Worm (Caenorhabditis elegans) whole organism, late embryonic: Measurements from ENCODE around the gene K08E7.6.

Experiments
- C38D4.7 ChIP-seq: fragments of 200-800 bp; sonication (Bioruptor generic); optimal IDR thresholded peaks from 2 replicates; lab custom pipeline; 2018; ENCODE audit warnings: mild to moderate bottlenecking, missing genetic modification characterization, moderate library complexity, missing compliant biosample characterization
- ama-1 ChIP-seq: fragments of 150-350 bp; optimal IDR thresholded peaks from 2 replicates; lab custom pipeline; 2014
- ceh-31 ChIP-seq: sonication (generic microtip); optimal IDR thresholded peaks from 2 replicates; lab custom pipeline; 2016; ENCODE audit warnings: missing genetic modification characterization, missing compliant biosample characterization
- ets-4 ChIP-seq: sonication (generic microtip); optimal IDR thresholded peaks from 2 replicates; lab custom pipeline; 2016; ENCODE audit warnings: missing genetic modification characterization, missing compliant biosample characterization
- nhr-11 ChIP-seq: fragments of 150-350 bp; optimal IDR thresholded peaks from 2 replicates; lab custom pipeline; 2014; ENCODE audit warnings: missing biosample characterization, missing genetic modification characterization
- pqm-1 ChIP-seq: sonication (generic microtip); optimal IDR thresholded peaks from 2 replicates; lab custom pipeline; 2016; ENCODE audit warnings: missing genetic modification characterization, missing compliant biosample characterization
- pros-1 ChIP-seq: fragments of 150-350 bp; optimal IDR thresholded peaks from 2 replicates; lab custom pipeline; 2014; ENCODE audit warnings: missing biosample characterization, missing genetic modification reagents, missing genetic modification characterization
- sox-2 ChIP-seq: fragments of 200-800 bp; sonication (Bioruptor generic); IDR thresholded peaks from 2 replicates; pipeline ENCODE4 v1.3.6; 2022; ENCODE audit warnings: missing genetic modification reagents, missing genetic modification characterization, missing compliant biosample characterization
- tbx-2 ChIP-seq: sonication (generic microtip); optimal IDR thresholded peaks from 2 replicates; lab custom pipeline; 2016; ENCODE audit warnings: missing genetic modification characterization, missing compliant biosample characterization
- unc-3 ChIP-seq, 2 experiments: fragments of 200-800 bp in 1 of 2; sonication (Bioruptor generic) in 1 of 2; sonication (generic microtip) in 1 of 2; conservative IDR thresholded peaks in 1 of 2; optimal IDR thresholded peaks in 1 of 2; 2 replicates each; pipeline versions ENCODE4 v1.3.6 to Lab custom; 2016 to 2022; ENCODE audit warnings: missing compliant biosample characterization in 2 of 2, missing genetic modification characterization in 2 of 2, missing genetic modification reagents in 1 of 2
- unc-86 ChIP-seq: sonication (generic microtip); optimal IDR thresholded peaks from 2 replicates; lab custom pipeline; 2016; ENCODE audit warnings: missing genetic modification characterization, missing compliant biosample characterization

DNA sequence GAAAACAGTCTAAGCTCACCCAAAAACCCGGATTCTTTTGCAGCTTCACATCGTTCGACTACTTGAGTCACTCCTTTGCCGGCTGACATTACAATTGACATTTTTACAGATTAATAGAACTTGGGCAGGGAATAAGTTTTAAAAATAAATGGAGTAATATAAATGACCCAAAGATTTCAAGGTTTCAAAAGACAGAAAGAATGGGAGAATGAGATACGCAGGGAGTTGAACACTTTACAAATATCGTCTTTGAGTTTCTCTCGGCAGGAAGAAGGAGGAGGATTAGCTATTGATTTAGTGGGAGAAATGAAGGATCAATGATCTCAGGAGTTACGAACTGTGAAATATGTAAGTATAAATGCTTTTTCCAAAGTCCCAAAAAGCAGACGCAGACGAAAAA, 5.0 kb upstream of the K08E7.6 start, which contains the start of gene K08E7.8:
- TF ChIP-seq tbx-2 (tag; lab: Kevin White, UChicago) = no peak
- no peak for TF ChIP-seq nhr-11 (tag; lab: Kevin White, UChicago)
- no peak for TF ChIP-seq pros-1
- TF ChIP-seq unc-3 (GFP tag; conservative IDR thresholded peaks at IDR 0.05; lab: Robert Waterston, UW) = no peak
- no peak for TF ChIP-seq unc-3 (tag; optimal IDR thresholded peaks at IDR 0.05; lab: Kevin White, UChicago)
- TF ChIP-seq pqm-1 (tag; lab: Kevin White, UChicago) = no peak
- TF ChIP-seq C38D4.7 = no peak
- no peak for TF ChIP-seq unc-86
- no peak for TF ChIP-seq sox-2 (GFP tag; lab: Robert Waterston, UW)
- TF ChIP-seq ceh-31 (tag; lab: Kevin White, UChicago) = no peak
- TF ChIP-seq ama-1 (lab: Kevin White, UChicago) = no peak
- no peak for TF ChIP-seq ets-4
